Fruit fly (Drosophila melanogaster) whole organism, embryonic: ENCODE results near the gene SPoCk.
A peak's percentile ranks its signal among the peaks of the same experiment; 100 is the strongest.

Source experiments
- C15 ChIP-seq: fragments of 200-800 bp; sonication (Bioruptor generic); IDR thresholded peaks from 3 replicates; pipeline ENCODE4 v1.3.6; 2022; ENCODE audit warnings: missing biosample characterization, missing genetic modification characterization
- CG10543 ChIP-seq: fragments of 200-800 bp; sonication (Bioruptor generic); optimal IDR thresholded peaks from 3 replicates; lab custom pipeline; 2017; ENCODE audit warnings: missing biosample characterization, mild to moderate bottlenecking, missing genetic modification characterization, moderate library complexity
- CG11504 ChIP-seq: fragments of 200-800 bp; sonication (Bioruptor generic); optimal IDR thresholded peaks from 3 replicates; lab custom pipeline; 2019; ENCODE audit warnings: missing biosample characterization, mild to moderate bottlenecking, missing genetic modification characterization, moderate library complexity
- CG12659 ChIP-seq: fragments of 200-800 bp; sonication (Bioruptor generic); optimal IDR thresholded peaks from 3 replicates; lab custom pipeline; 2017; ENCODE audit warnings: mild to moderate bottlenecking, missing biosample characterization, missing genetic modification reagents, missing genetic modification characterization
- CG13296 ChIP-seq: fragments of 200-800 bp; sonication (Bioruptor generic); optimal IDR thresholded peaks from 3 replicates; lab custom pipeline; 2018; ENCODE audit warnings: missing biosample characterization, mild to moderate bottlenecking, missing genetic modification characterization
- CG14441 ChIP-seq: fragments of 200-800 bp; sonication (Bioruptor generic); IDR thresholded peaks from 2 replicates; pipeline ENCODE4 v1.3.6; 2022; ENCODE audit warnings: missing biosample characterization, missing genetic modification characterization
- CG14860 ChIP-seq: fragments of 200-800 bp; sonication (Bioruptor generic); IDR thresholded peaks from 3 replicates; pipeline ENCODE4 v1.3.6; 2022; ENCODE audit warnings: missing biosample characterization, missing genetic modification characterization; ENCODE audit not compliant: partially characterized antibody
- CG15696 ChIP-seq: fragments of 200-800 bp; sonication (Bioruptor generic); optimal IDR thresholded peaks from 2 replicates; lab custom pipeline; 2019; ENCODE audit warnings: missing biosample characterization, mild to moderate bottlenecking, missing genetic modification characterization, moderate library complexity
- CG1832 ChIP-seq: fragments of 200-800 bp; sonication (Bioruptor generic); optimal IDR thresholded peaks from 2 replicates; lab custom pipeline; 2017; ENCODE audit warnings: missing biosample characterization, mild to moderate bottlenecking, missing genetic modification characterization, inconsistent platforms
- CG18764 ChIP-seq: fragments of 200-800 bp; sonication (Bioruptor generic); optimal IDR thresholded peaks from 3 replicates; lab custom pipeline; 2016; ENCODE audit warnings: missing biosample characterization, missing genetic modification characterization
- CG2875 ChIP-seq: fragments of 200-800 bp; sonication (Bioruptor generic); optimal IDR thresholded peaks from 2 replicates; lab custom pipeline; 2017; ENCODE audit warnings: missing biosample characterization, mild to moderate bottlenecking, missing genetic modification characterization, missing genetic modification reagents
- CG34376 ChIP-seq: fragments of 200-800 bp; sonication (Bioruptor generic); optimal IDR thresholded peaks from 2 replicates; lab custom pipeline; 2018; ENCODE audit warnings: missing biosample characterization, mild to moderate bottlenecking, missing genetic modification characterization
- CG3847 ChIP-seq: fragments of 200-800 bp; sonication (Bioruptor generic); IDR thresholded peaks from 2 replicates; pipeline ENCODE4 v1.3.6; 2022; ENCODE audit warnings: missing biosample characterization, missing genetic modification characterization
- CG7271 ChIP-seq: fragments of 200-800 bp; sonication (Bioruptor generic); optimal IDR thresholded peaks from 2 replicates; lab custom pipeline; 2018; ENCODE audit warnings: missing biosample characterization, mild to moderate bottlenecking, missing genetic modification characterization, moderate library complexity
- CG7987 ChIP-seq: fragments of 200-800 bp; sonication (Bioruptor generic); optimal IDR thresholded peaks from 2 replicates; lab custom pipeline; 2018; ENCODE audit warnings: missing biosample characterization, mild to moderate bottlenecking, missing genetic modification characterization, moderate library complexity
- CG8281 ChIP-seq: fragments of 200-800 bp; sonication (Bioruptor generic); optimal IDR thresholded peaks from 2 replicates; lab custom pipeline; 2018; ENCODE audit warnings: missing biosample characterization, mild to moderate bottlenecking, missing genetic modification characterization, moderate library complexity
- CG8924 ChIP-seq: fragments of 200-800 bp; optimal IDR thresholded peaks from 3 replicates; lab custom pipeline; 2019; ENCODE audit warnings: missing biosample characterization, mild to moderate bottlenecking, missing genetic modification characterization, moderate library complexity
- CHES-1-like ChIP-seq: fragments of 200-800 bp; sonication (Bioruptor generic); optimal IDR thresholded peaks from 2 replicates; lab custom pipeline; 2016; ENCODE audit warnings: missing biosample characterization, missing genetic modification characterization
- CoRest ChIP-seq: fragments of 200-800 bp; sonication (Bioruptor generic); optimal IDR thresholded peaks from 3 replicates; lab custom pipeline; 2018; ENCODE audit warnings: missing biosample characterization, mild to moderate bottlenecking, missing genetic modification characterization, moderate library complexity
- D ChIP-seq, 2 experiments: fragments of 200-800 bp in 1 of 2; fragments of >200 bp in 1 of 2; sonication (Bioruptor generic) in 1 of 2; optimal IDR thresholded peaks; 2 replicates in 1 of 2; 3 replicates in 1 of 2; lab custom pipeline; 2017; ENCODE audit warnings: mild to moderate bottlenecking in 1 of 2, missing biosample characterization in 1 of 2, missing genetic modification characterization in 1 of 2, missing genetic modification reagents in 1 of 2
- Dbx ChIP-seq: fragments of 200-800 bp; sonication (Bioruptor generic); IDR thresholded peaks from 3 replicates; pipeline ENCODE4 v1.3.6; 2022; ENCODE audit warnings: missing biosample characterization, missing genetic modification characterization
- GATAe ChIP-seq: fragments of 200-800 bp; sonication (Bioruptor generic); conservative IDR thresholded peaks from 2 replicates; pipeline ENCODE4 v1.3.6; 2022; ENCODE audit warnings: missing biosample characterization, missing genetic modification characterization
- Hey ChIP-seq: fragments of 200-800 bp; sonication (Bioruptor generic); optimal IDR thresholded peaks from 3 replicates; lab custom pipeline; 2018; ENCODE audit warnings: missing biosample characterization, mild to moderate bottlenecking, missing genetic modification characterization
- Med ChIP-seq: fragments of 200-800 bp; sonication (Bioruptor generic); peaks from one replicate; lab custom pipeline; 2016; ENCODE audit warnings: missing biosample characterization, missing genetic modification characterization, mild to moderate bottlenecking, inconsistent platforms, moderate library complexity
- NFAT ChIP-seq: fragments of 200-800 bp; sonication (Bioruptor generic); IDR thresholded peaks from 2 replicates; pipeline ENCODE4 v1.3.6; 2022; ENCODE audit warnings: missing biosample characterization, missing genetic modification characterization
- Opbp ChIP-seq: fragments of 200-800 bp; sonication (Bioruptor generic); IDR thresholded peaks from 3 replicates; pipeline ENCODE4 v1.3.6; 2022; ENCODE audit warnings: missing biosample characterization, missing genetic modification characterization; ENCODE audit not compliant: partially characterized antibody
- Optix ChIP-seq: fragments of 200-800 bp; sonication (Bioruptor generic); IDR thresholded peaks from 3 replicates; pipeline ENCODE4 v1.3.6; 2022; ENCODE audit warnings: missing biosample characterization, missing genetic modification characterization
- Rx ChIP-seq: fragments of 200-800 bp; sonication (Bioruptor generic); IDR thresholded peaks from 2 replicates; pipeline ENCODE4 v1.3.6; 2022; ENCODE audit warnings: missing biosample characterization, missing genetic modification characterization
- Sin3A ChIP-seq: fragments of >200 bp; optimal IDR thresholded peaks from 2 replicates; lab custom pipeline; 2018
- Tbp ChIP-seq: fragments of >200 bp; optimal IDR thresholded peaks from 2 replicates; lab custom pipeline; 2018; ENCODE audit warnings: missing biosample characterization, missing genetic modification characterization
- bbx ChIP-seq: fragments of 200-800 bp; sonication (Bioruptor generic); IDR thresholded peaks from 2 replicates; pipeline ENCODE4 v1.3.6; 2022; ENCODE audit warnings: missing biosample characterization, missing genetic modification characterization; ENCODE audit not compliant: partially characterized antibody
- cg ChIP-seq: fragments of 200-800 bp; sonication (Bioruptor generic); optimal IDR thresholded peaks from 3 replicates; lab custom pipeline; 2019; ENCODE audit warnings: missing biosample characterization, mild to moderate bottlenecking, missing genetic modification characterization, moderate library complexity
- crol ChIP-seq: fragments of 200-800 bp; sonication (Bioruptor generic); IDR thresholded peaks from 2 replicates; pipeline ENCODE4 v1.3.6; 2022; ENCODE audit warnings: missing biosample characterization, missing genetic modification characterization
- fd3F ChIP-seq: fragments of 200-800 bp; sonication (Bioruptor generic); optimal IDR thresholded peaks from 2 replicates; lab custom pipeline; 2018; ENCODE audit warnings: missing biosample characterization, mild to moderate bottlenecking, missing genetic modification characterization, moderate library complexity
- insv ChIP-seq, 2 experiments: fragments of 200-800 bp; sonication (Bioruptor generic); optimal IDR thresholded peaks; 3 replicates each; lab custom pipeline; 2016 to 2018; ENCODE audit warnings: missing biosample characterization in 2 of 2, missing genetic modification characterization in 2 of 2
- ken ChIP-seq: fragments of 200-800 bp; sonication (Bioruptor generic); IDR thresholded peaks from 3 replicates; pipeline ENCODE4 v1.3.6; 2022; ENCODE audit warnings: missing biosample characterization, missing genetic modification characterization
- lola ChIP-seq, 3 experiments: fragments of >200 bp in 2 of 3; fragments of 200-800 bp in 1 of 3; sonication (Bioruptor generic) in 1 of 3; optimal IDR thresholded peaks; 2 replicates each; lab custom pipeline; 2017 to 2019; ENCODE audit warnings: missing biosample characterization in 3 of 3, missing genetic modification characterization in 3 of 3, mild to moderate bottlenecking in 1 of 3, moderate library complexity in 1 of 3
- lov ChIP-seq, 2 experiments: fragments of 200-800 bp in 1 of 2; fragments of >200 bp in 1 of 2; sonication (Bioruptor generic) in 1 of 2; IDR thresholded peaks in 1 of 2; optimal IDR thresholded peaks in 1 of 2; 2 replicates in 1 of 2; 3 replicates in 1 of 2; pipeline versions ENCODE4 v1.3.6 to Lab custom; 2017 to 2022; ENCODE audit warnings: missing biosample characterization in 1 of 2, missing genetic modification characterization in 1 of 2
- rib ChIP-seq: fragments of 200-800 bp; sonication (Bioruptor generic); IDR thresholded peaks from 2 replicates; pipeline ENCODE4 v1.3.6; 2022; ENCODE audit warnings: missing biosample characterization, missing genetic modification characterization
- row ChIP-seq: fragments of 200-800 bp; sonication (Bioruptor generic); IDR thresholded peaks from 3 replicates; pipeline ENCODE4 v1.3.6; 2022; ENCODE audit warnings: missing biosample characterization, missing genetic modification characterization
- vvl ChIP-seq: fragments of 200-800 bp; sonication (Bioruptor generic); IDR thresholded peaks from 2 replicates; pipeline ENCODE4 v1.3.6; 2022; ENCODE audit warnings: missing biosample characterization, missing genetic modification characterization

The SPoCk gene

dm6 chr3L:22742121-22742531, 7.1 kb upstream of the SPoCk start:
- TF ChIP-seq CG11504 (tag; lab: Kevin White, UChicago) (no peak), C15 (GFP tag; lab: Robert Waterston, UW) (no peak), CG7271 (tag; lab: Kevin White, UChicago) (no peak), CG10543 (GFP tag; lab: Kevin White, UChicago) (no peak), crol (peak; percentile 44; the same call in 1 of the 2 replicates), lola (GFP tag; optimal IDR thresholded peaks at IDR 0.05; lab: Kevin White, UChicago) (no peak), CG13296 (GFP tag; lab: Kevin White, UChicago) (no peak), NFAT (0 out of 2 replicates have a peak, but pooled peaks have one; percentile 8), row (GFP tag; lab: Robert Waterston, UW) (no peak), CG8281 (tag; lab: Kevin White, UChicago) (no peak), ken (GFP tag; lab: Robert Waterston, UW) (0 out of 3 replicates have a peak, but pooled peaks have one; percentile 31), Sin3A (lab: Kevin White, UChicago) (no peak), CG1832 (GFP tag; lab: Kevin White, UChicago) (no peak), CHES-1-like (GFP tag; lab: Kevin White, UChicago) (no peak), lov (optimal IDR thresholded peaks at IDR 0.05; lab: Kevin White, UChicago) (no peak), lov (GFP tag; IDR thresholded peaks at IDR 0.05; lab: Robert Waterston, UW) (no peak), Opbp (0 out of 3 replicates have a peak, but pooled peaks have one; percentile 29), CG18764 (GFP tag; lab: Kevin White, UChicago) (no peak), CG34376 (GFP tag; lab: Kevin White, UChicago) (no peak), CG14441 (GFP tag; lab: Robert Waterston, UW) (no peak), CG15696 (tag; lab: Kevin White, UChicago) (no peak), rib (GFP tag; lab: Robert Waterston, UW) (no peak), vvl (GFP tag; lab: Robert Waterston, UW) (no peak), CG7987 (GFP tag; lab: Kevin White, UChicago) (no peak), insv (GFP tag; optimal IDR thresholded peaks at IDR 0.05; lab: Kevin White, UChicago) (peak in 1 of 2 experiments; percentile 57), Hey (tag; lab: Kevin White, UChicago) (no peak), CG14860 (0 out of 3 replicates have a peak, but pooled peaks have one; percentile 17), CoRest (tag; lab: Kevin White, UChicago) (no peak), fd3F (GFP tag; lab: Kevin White, UChicago) (no peak), Dbx (GFP tag; lab: Robert Waterston, UW) (no peak), CG8924 (tag; lab: Kevin White, UChicago) (no peak), CG12659 (no peak), Optix (GFP tag; lab: Robert Waterston, UW) (no peak), Med (GFP tag; lab: Kevin White, UChicago) (peak; percentile 7), cg (GFP tag; lab: Kevin White, UChicago) (peak; percentile 85), CG2875 (no peak), GATAe (GFP tag; lab: Robert Waterston, UW) (no peak), CG3847 (GFP tag; lab: Robert Waterston, UW) (no peak), Tbp (GFP tag; lab: Kevin White, UChicago) (no peak), Rx (no peak), D (optimal IDR thresholded peaks at IDR 0.05; lab: Kevin White, UChicago) (no peak), D (GFP tag; optimal IDR thresholded peaks at IDR 0.05; lab: Kevin White, UChicago) (no peak), bbx (GFP tag; lab: Robert Waterston, UW) (0 out of 2 replicates have a peak, but pooled peaks have one; percentile 6)
